Worm (Caenorhabditis elegans): ENCODE results near the gene hach-1.

hach-1 gene

ce11 chrIII:5553098-5553497, 2.2 kb upstream of the hach-1 start:
- peak; percentile 27 for TF ChIP-seq nhr-48 (tag; optimal IDR thresholded peaks at IDR 0.05)
- peak; percentile 77 for TF ChIP-seq hlh-11 (tag; optimal IDR thresholded peaks at IDR 0.05)
- TF ChIP-seq nhr-42 (GFP tag; IDR thresholded peaks at IDR 0.05): 0 out of 2 replicates have a peak, but pooled peaks have one; percentile 13
- peak; percentile 89 for TF ChIP-seq dmd-6 (GFP tag; IDR thresholded peaks at IDR 0.05)
- TF ChIP-seq unc-62 (GFP tag; optimal IDR thresholded peaks at IDR 0.05 in 1 of 2): peak; percentile 5 to 26
- TF ChIP-seq unc-62 (tag; optimal IDR thresholded peaks at IDR 0.05): no peak
- peak; percentile 16 for TF ChIP-seq mes-2 (tag; optimal IDR thresholded peaks at IDR 0.05; ENCODE audit: poor library complexity, severe bottlenecking)
- TF ChIP-seq Y75B8A.6 (GFP tag; IDR thresholded peaks at IDR 0.05): 0 out of 2 replicates have a peak, but pooled peaks have one; percentile 42
- TF ChIP-seq tra-1 (GFP tag; IDR thresholded peaks at IDR 0.05): peak; percentile 72
- peak in 1 of 2 experiments; percentile 5 for TF ChIP-seq mdl-1 (tag; optimal IDR thresholded peaks at IDR 0.05)
- peak in 1 of 2 experiments; percentile 29 for TF ChIP-seq lsy-2 (tag; optimal IDR thresholded peaks at IDR 0.05)
- peak in 1 of 2 experiments; percentile 91 for TF ChIP-seq daf-16 (GFP tag; optimal IDR thresholded peaks at IDR 0.05)
- peak; percentile 92 for TF ChIP-seq daf-16 (tag; optimal IDR thresholded peaks at IDR 0.05)
- peak; percentile 71; the same call in 1 of the 2 replicates for TF ChIP-seq lin-1 (GFP tag; IDR thresholded peaks at IDR 0.05)
- no peak for TF ChIP-seq F44E2.7 (GFP tag; IDR thresholded peaks at IDR 0.05)
- TF ChIP-seq mep-1 (tag; optimal IDR thresholded peaks at IDR 0.05): peak; percentile 40
- peak; percentile 28; the same call in 1 of the 2 replicates for TF ChIP-seq lin-38 (GFP tag; IDR thresholded peaks at IDR 0.05)
- peak; percentile 55 for TF ChIP-seq nhr-77 (tag; optimal IDR thresholded peaks at IDR 0.05)
- TF ChIP-seq hlh-30 (tag; optimal IDR thresholded peaks at IDR 0.05; ENCODE audit: insufficient read depth): peak; percentile 44
- TF ChIP-seq lin-15B (tag; optimal IDR thresholded peaks at IDR 0.05): no peak
- no peak for TF ChIP-seq nhr-76 (tag; optimal IDR thresholded peaks at IDR 0.05)
- peak; percentile 93 for TF ChIP-seq dve-1 (tag; optimal IDR thresholded peaks at IDR 0.05; ENCODE audit: insufficient read depth)
- TF ChIP-seq lin-29 (GFP tag; IDR thresholded peaks at IDR 0.05): no peak
- peak; percentile 31; the same call in 1 of the 2 replicates for TF ChIP-seq ceh-20 (GFP tag; IDR thresholded peaks at IDR 0.05)
- peak; percentile 84 for TF ChIP-seq php-3 (GFP tag; IDR thresholded peaks at IDR 0.05)
- TF ChIP-seq ztf-11 (tag; optimal IDR thresholded peaks at IDR 0.05): no peak
- peak; percentile 64 for TF ChIP-seq nhr-102 (tag; optimal IDR thresholded peaks at IDR 0.05)
- no peak for TF ChIP-seq Y48G9A.11 (GFP tag; IDR thresholded peaks at IDR 0.05)
- peak; percentile 80; the same call in 1 of the 2 replicates for TF ChIP-seq mdt-29 (GFP tag; IDR thresholded peaks at IDR 0.05)
- peak; percentile 70 for TF ChIP-seq nhr-28 (tag; optimal IDR thresholded peaks at IDR 0.05)
- 0 out of 2 replicates have a peak, but pooled peaks have one; percentile 23 for TF ChIP-seq pha-4 (GFP tag; IDR thresholded peaks at IDR 0.05)
- TF ChIP-seq pha-4 (tag; optimal IDR thresholded peaks at IDR 0.05): no peak
- TF ChIP-seq ama-1 (optimal IDR thresholded peaks at IDR 0.05): no peak
- no peak for TF ChIP-seq ceh-82 (tag; optimal IDR thresholded peaks at IDR 0.05)
- no peak for TF ChIP-seq unc-130 (GFP tag; optimal IDR thresholded peaks at IDR 0.05)
- TF ChIP-seq zip-11 (GFP tag; IDR thresholded peaks at IDR 0.05): no peak
- TF ChIP-seq ceh-44 (GFP tag; IDR thresholded peaks at IDR 0.05): no peak

- TF ChIP-seq zag-1 (tag; optimal IDR thresholded peaks at IDR 0.05): no peak
- peak; percentile 9 for TF ChIP-seq nhr-102 (tag; optimal IDR thresholded peaks at IDR 0.05)
- peak; percentile 47; the same call in 1 of the 2 replicates for TF ChIP-seq pha-4 (GFP tag; IDR thresholded peaks at IDR 0.05)
- TF ChIP-seq pha-4 (tag; optimal IDR thresholded peaks at IDR 0.05): no peak
- TF ChIP-seq ceh-62 (tag; optimal IDR thresholded peaks at IDR 0.05): no peak
- TF ChIP-seq spr-1 (tag; optimal IDR thresholded peaks at IDR 0.05): peak; percentile 24
- peak; percentile 16; the same call in 1 of the 2 replicates for TF ChIP-seq Y75B8A.6 (GFP tag; IDR thresholded peaks at IDR 0.05)
- TF ChIP-seq egl-43 (GFP tag; IDR thresholded peaks at IDR 0.05): peak; percentile 54; the same call in 1 of the 2 replicates
- TF ChIP-seq T26A8.4 (GFP tag; IDR thresholded peaks at IDR 0.05): peak; percentile 52; the same call in 1 of the 2 replicates
- no peak for TF ChIP-seq zip-11 (GFP tag; IDR thresholded peaks at IDR 0.05)
- 0 out of 2 replicates have a peak, but pooled peaks have one; percentile 51 for TF ChIP-seq dmd-8 (GFP tag; IDR thresholded peaks at IDR 0.05)
- peak; percentile 50 for TF ChIP-seq lin-38 (GFP tag; IDR thresholded peaks at IDR 0.05)
- TF ChIP-seq nhr-41 (GFP tag; IDR thresholded peaks at IDR 0.05): no peak
- TF ChIP-seq aha-1 (tag): peak; percentile 66
- TF ChIP-seq php-3 (GFP tag; IDR thresholded peaks at IDR 0.05): peak; percentile 44; the same call in 1 of the 2 replicates
- TF ChIP-seq ces-1 (GFP tag; optimal IDR thresholded peaks at IDR 0.05): no peak
- no peak for TF ChIP-seq nhr-25 (tag; optimal IDR thresholded peaks at IDR 0.05; ENCODE audit: borderline replicate concordance, insufficient read depth)
- peak; percentile 69; the same call in 1 of the 2 replicates for TF ChIP-seq arid-1 (GFP tag; conservative IDR thresholded peaks at IDR 0.05)
- TF ChIP-seq lin-1 (GFP tag; IDR thresholded peaks at IDR 0.05): no peak
- peak; percentile 23; the same call in 1 of the 2 replicates for TF ChIP-seq tra-1 (GFP tag; IDR thresholded peaks at IDR 0.05)
- TF ChIP-seq ama-1 (optimal IDR thresholded peaks at IDR 0.05): peak; percentile 33
- TF ChIP-seq ceh-44 (GFP tag; IDR thresholded peaks at IDR 0.05): no peak
- TF ChIP-seq Y48G9A.11 (GFP tag; IDR thresholded peaks at IDR 0.05): peak; percentile 19; the same call in 1 of the 2 replicates
These were observed 2.1 kb downstream of the hach-1 start, which contains the start of gene rpc-2 for ce11 chrIII:5557246-5557819. Gene rpc-2 (plus strand): TSS chrIII:5557365.

Data from whole organism, L4 larva.